Worm (Caenorhabditis elegans): ENCODE results near the gene puf-5.

The puf-5 gene

ce11 chrII:8561227-8561626 lies 14.1 kb upstream of the puf-5 start, which contains the start of gene iff-2 (continued):
- TF ChIP-seq egl-43 (GFP tag; IDR thresholded peaks at IDR 0.05) (no peak; the same call in 1 of the 2 replicates), aly-2 (tag; optimal IDR thresholded peaks at IDR 0.05) (peak; percentile 19), lin-39 (tag; optimal IDR thresholded peaks at IDR 0.05) (no peak), hmg-1.1 (GFP tag; IDR thresholded peaks at IDR 0.05) (peak; percentile 99), vab-7 (GFP tag; IDR thresholded peaks at IDR 0.05) (peak; percentile 93), hlh-11 (tag; optimal IDR thresholded peaks at IDR 0.05) (peak; percentile 99), lin-1 (GFP tag; IDR thresholded peaks at IDR 0.05) (peak; percentile 96), lsy-2 (tag; optimal IDR thresholded peaks at IDR 0.05) (peak; percentile 97 to 98), php-3 (GFP tag; IDR thresholded peaks at IDR 0.05) (peak; percentile 95), dmd-6 (GFP tag; IDR thresholded peaks at IDR 0.05) (peak; percentile 99), sdz-12 (GFP tag; optimal IDR thresholded peaks at IDR 0.05) (peak; percentile 60), dve-1 (tag; optimal IDR thresholded peaks at IDR 0.05; ENCODE audit: insufficient read depth) (peak; percentile 100), zfp-2 (tag; optimal IDR thresholded peaks at IDR 0.05) (peak; percentile 100), hif-1 (tag; optimal IDR thresholded peaks at IDR 0.05) (peak; percentile 88 to 96), ceh-82 (tag; optimal IDR thresholded peaks at IDR 0.05) (peak; percentile 12), fkh-10 (GFP tag; optimal IDR thresholded peaks at IDR 0.05) (peak; percentile 99), dmd-9 (GFP tag; IDR thresholded peaks at IDR 0.05) (peak; percentile 95), daf-16 (GFP tag; optimal IDR thresholded peaks at IDR 0.05) (peak; percentile 89 to 91), daf-16 (tag; optimal IDR thresholded peaks at IDR 0.05) (peak; percentile 92)

- TF ChIP-seq ZK546.5 (tag; optimal IDR thresholded peaks at IDR 0.05) (no peak), mxl-3 (GFP tag; optimal IDR thresholded peaks at IDR 0.05) (no peak), nhr-76 (tag; optimal IDR thresholded peaks at IDR 0.05) (no peak), dmd-8 (GFP tag; IDR thresholded peaks at IDR 0.05) (no peak), T20F7.1 (GFP tag; optimal IDR thresholded peaks at IDR 0.05) (no peak)
Observed at ce11 chrII:8562002-8562401, 13.3 kb upstream of the puf-5 start, which contains the start of gene F54C9.14. TSS of gene F54C9.14 (plus strand) at chrII:8562302.

- TF ChIP-seq unc-130 (GFP tag; optimal IDR thresholded peaks at IDR 0.05) (no peak), zfp-3 (GFP tag; conservative IDR thresholded peaks at IDR 0.05) (no peak), ctbp-1 (GFP tag; IDR thresholded peaks at IDR 0.05) (no peak), madf-5 (GFP tag; IDR thresholded peaks at IDR 0.05) (no peak), nhr-6 (tag; optimal IDR thresholded peaks at IDR 0.05) (peak; percentile 53), F26F4.8 (GFP tag; conservative IDR thresholded peaks at IDR 0.05) (no peak), dpl-1 (GFP tag; optimal IDR thresholded peaks at IDR 0.05) (peak; percentile 70), aha-1 (tag) (peak; percentile 23), lim-7 (GFP tag; IDR thresholded peaks at IDR 0.05) (no peak), T20F7.1 (GFP tag; optimal IDR thresholded peaks at IDR 0.05) (no peak), Y75B8A.6 (GFP tag; IDR thresholded peaks at IDR 0.05) (no peak), mep-1 (tag; optimal IDR thresholded peaks at IDR 0.05) (no peak), php-3 (GFP tag; IDR thresholded peaks at IDR 0.05) (no peak), mxl-3 (GFP tag; optimal IDR thresholded peaks at IDR 0.05) (no peak), zip-11 (GFP tag; IDR thresholded peaks at IDR 0.05) (no peak), aly-2 (tag; optimal IDR thresholded peaks at IDR 0.05) (no peak), pqm-1 (tag; optimal IDR thresholded peaks at IDR 0.05) (peak; percentile 20), ceh-32 (tag; optimal IDR thresholded peaks at IDR 0.05; ENCODE audit: poor library complexity) (no peak), zfp-2 (tag; optimal IDR thresholded peaks at IDR 0.05) (no peak), nhr-77 (tag; optimal IDR thresholded peaks at IDR 0.05) (no peak), lsy-2 (tag; optimal IDR thresholded peaks at IDR 0.05) (peak in 1 of 2 experiments; percentile 45), lin-39 (tag; optimal IDR thresholded peaks at IDR 0.05) (no peak), Y5F2A.4 (GFP tag; optimal IDR thresholded peaks at IDR 0.05) (no peak), nhr-28 (tag; optimal IDR thresholded peaks at IDR 0.05) (peak; percentile 39), arid-1 (GFP tag; conservative IDR thresholded peaks at IDR 0.05) (0 out of 2 replicates have a peak, but pooled peaks have one; percentile 22), ceh-28 (tag; optimal IDR thresholded peaks at IDR 0.05) (no peak), D1046.2 (GFP tag; IDR thresholded peaks at IDR 0.05) (no peak), T26A8.4 (GFP tag; IDR thresholded peaks at IDR 0.05) (peak; percentile 35; the same call in 1 of the 2 replicates), nhr-10 (tag; optimal IDR thresholded peaks at IDR 0.05) (peak; percentile 1), egl-27 (tag; optimal IDR thresholded peaks at IDR 0.05) (no peak), F44E2.7 (GFP tag; IDR thresholded peaks at IDR 0.05) (no peak), dve-1 (tag; optimal IDR thresholded peaks at IDR 0.05; ENCODE audit: insufficient read depth) (peak; percentile 43)
Observed at ce11 chrII:8566039-8566438, 9.3 kb upstream of the puf-5 start, which contains the start of gene stc-1. TSS of gene stc-1 (minus strand) at chrII:8566139.

Measured in whole organism, L4 larva.